Fruit fly (Drosophila melanogaster) ovary, adult (tissue): ENCODE measurements around the gene Tsf1.

Experiments
- CG17801 ChIP-seq: fragments of 200-800 bp; optimal IDR thresholded peaks from 2 replicates; lab custom pipeline; 2019; ENCODE audit warnings: missing biosample characterization, mild to moderate bottlenecking, missing genetic modification characterization, moderate library complexity; ENCODE audit not compliant: partially characterized antibody

The Tsf1 gene

DNA sequence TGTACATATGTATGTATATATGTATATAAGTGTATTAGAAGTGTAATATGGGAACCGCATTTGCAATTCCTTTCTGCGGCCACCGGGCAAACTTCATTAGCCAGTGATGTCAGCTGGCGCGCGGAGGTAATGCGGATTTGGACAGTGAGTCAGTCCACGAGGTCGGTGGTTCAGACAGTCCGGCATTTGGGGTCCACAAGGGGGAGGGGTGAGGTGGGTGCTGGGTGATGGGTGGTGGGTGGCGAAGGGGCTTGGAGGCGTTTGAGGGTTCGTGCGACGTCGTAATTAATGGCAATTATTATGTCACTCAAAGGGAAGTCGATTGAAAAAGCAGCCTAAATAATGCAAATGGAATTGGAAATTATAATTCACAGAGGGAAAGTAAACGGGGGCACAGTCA is 17.1 kb upstream of the Tsf1 start:
- TF ChIP-seq CG17801 (GFP tag; lab: Kevin White, UChicago) = no peak

- TF ChIP-seq CG17801 (GFP tag; lab: Kevin White, UChicago) = peak; percentile 79
These were observed 15.8 kb upstream of the Tsf1 start for dm6 chrX:18370775-18371735.

dm6 chrX:18374421-18374935 is 12.4 kb upstream of the Tsf1 start:
- TF ChIP-seq CG17801 (GFP tag; lab: Kevin White, UChicago) = no peak

DNA sequence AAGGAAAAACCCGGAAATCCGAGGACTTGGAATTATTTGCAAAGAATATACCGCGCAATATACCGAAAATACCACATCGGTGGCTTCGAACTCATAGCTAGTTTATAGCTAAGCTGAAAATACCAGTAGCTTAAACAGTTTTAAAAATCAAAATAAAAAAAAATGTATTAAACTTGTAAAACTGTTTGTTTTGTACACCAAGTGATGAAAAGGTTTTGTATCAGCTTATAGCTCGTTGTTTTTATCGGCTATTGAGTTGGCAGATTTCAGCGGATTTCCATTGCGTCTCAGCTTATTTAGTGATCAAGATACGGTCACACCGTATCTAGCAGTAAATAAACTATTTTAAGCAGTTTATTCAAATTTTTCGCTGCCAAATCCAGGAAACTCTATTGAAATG is 7.1 kb upstream of the Tsf1 start, which contains the start of the genes por and CG6179:
por (minus strand) TSS at position 64 of the 400 bp plus-strand sequence.
CG6179 (plus strand) TSS at position 292 of the 400 bp plus-strand sequence.
- TF ChIP-seq CG17801 (GFP tag; lab: Kevin White, UChicago) = no peak

DNA sequence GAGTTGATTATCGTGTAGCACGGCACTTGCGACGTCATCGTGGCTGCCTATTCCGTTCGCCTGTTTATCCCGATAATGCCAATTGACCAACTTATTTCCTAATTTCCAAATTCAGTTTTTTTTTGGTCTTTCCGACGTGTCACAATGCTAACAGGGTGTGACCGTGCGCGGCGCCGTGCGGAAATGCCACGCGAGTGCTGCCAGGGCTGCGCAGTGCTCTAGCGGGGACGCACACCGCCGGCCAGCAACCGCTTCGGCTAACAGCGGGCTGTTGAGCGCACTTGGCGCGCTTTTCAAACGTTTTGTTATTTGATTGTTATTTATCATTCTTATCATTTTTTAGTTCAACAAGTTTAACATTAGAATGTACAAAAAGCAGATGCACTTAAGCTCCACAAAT is 1.8 kb upstream of the Tsf1 start, which contains the start of gene betaCOP:
betaCOP (minus strand) TSS at position 187 of the 400 bp plus-strand sequence.
- no peak for TF ChIP-seq CG17801 (GFP tag; lab: Kevin White, UChicago)

dm6 chrX:18385801-18386200 is 1.1 kb upstream of the Tsf1 start:
- no peak for TF ChIP-seq CG17801 (GFP tag; lab: Kevin White, UChicago)

- TF ChIP-seq CG17801 (GFP tag; lab: Kevin White, UChicago) = no peak
These were observed 8.3 kb downstream of the Tsf1 start for dm6 chrX:18395157-18395556.

DNA sequence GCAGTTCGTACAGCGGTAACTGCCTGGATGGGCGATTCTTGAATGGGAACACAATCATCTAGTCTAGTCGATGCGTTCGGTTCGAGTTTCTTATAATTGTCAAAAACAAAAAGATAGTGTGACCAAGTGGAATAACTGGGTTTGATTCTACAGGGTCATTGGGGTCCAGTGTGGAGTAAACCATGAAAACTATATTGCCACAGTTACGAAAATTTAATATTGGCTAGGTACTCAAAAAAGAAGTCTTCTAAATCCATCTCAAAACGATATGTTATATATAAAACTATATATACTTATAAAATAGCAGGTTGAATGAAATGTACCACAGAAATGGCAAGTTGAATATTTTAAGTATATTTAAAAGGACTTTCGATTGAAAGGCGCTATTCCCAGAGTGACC is 13.1 kb downstream of the Tsf1 start, which contains the start of gene CG34328:
CG34328 (minus strand) TSS at position 101 of the 400 bp plus-strand sequence.
- no peak for TF ChIP-seq CG17801 (GFP tag; lab: Kevin White, UChicago)

DNA sequence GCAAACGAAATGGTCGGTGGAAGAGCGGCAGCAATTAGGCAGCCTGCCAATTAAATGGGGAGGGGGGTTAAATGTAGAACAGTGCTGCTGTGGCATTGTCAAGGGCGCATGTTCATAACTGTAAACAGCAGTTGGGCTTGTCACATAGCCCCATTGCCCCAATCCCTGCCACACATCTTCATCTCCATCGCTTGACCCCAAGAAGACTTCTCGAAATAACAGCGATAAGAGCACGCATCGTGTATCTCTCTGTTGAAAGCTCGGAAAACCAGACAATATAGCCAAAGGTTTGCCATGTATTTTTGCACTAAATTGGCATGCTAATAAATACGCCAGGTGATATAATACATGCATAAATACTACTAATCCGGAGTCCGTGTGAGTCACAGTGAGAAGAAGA is 15.7 kb downstream of the Tsf1 start:
- TF ChIP-seq CG17801 (GFP tag; lab: Kevin White, UChicago) = no peak

DNA sequence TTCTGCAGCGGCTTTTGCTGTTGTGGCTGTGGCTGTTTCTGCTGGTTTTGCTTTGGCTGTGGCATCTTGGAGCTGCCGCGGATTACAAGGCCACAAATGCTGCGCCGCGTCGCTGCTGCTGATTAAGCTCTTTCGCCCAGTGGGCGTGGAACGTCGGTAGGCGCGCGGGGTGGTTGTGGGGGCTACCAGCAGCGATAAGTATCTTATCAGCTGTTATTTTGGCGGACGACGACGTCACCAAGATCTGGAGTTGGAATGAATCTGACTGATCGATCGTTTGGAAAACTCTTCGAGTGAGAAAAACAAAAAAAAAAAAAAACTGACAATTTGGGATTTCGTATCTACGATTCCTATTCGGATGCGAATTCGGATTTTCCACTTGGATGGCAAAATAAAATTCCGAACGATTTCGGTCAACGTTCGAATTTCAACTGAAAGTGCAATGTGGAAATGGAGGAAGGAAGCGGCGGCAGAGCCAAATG is 17.3 kb downstream of the Tsf1 start:
- TF ChIP-seq CG17801 (GFP tag; lab: Kevin White, UChicago) = no peak

dm6 chrX:18404632-18405238 is 17.9 kb downstream of the Tsf1 start:
- no peak for TF ChIP-seq CG17801 (GFP tag; lab: Kevin White, UChicago)

dm6 chrX:18405567-18406059 is 18.7 kb downstream of the Tsf1 start:
- TF ChIP-seq CG17801 (GFP tag; lab: Kevin White, UChicago) = no peak

- no peak for TF ChIP-seq CG17801 (GFP tag; lab: Kevin White, UChicago)
These were observed 19.9 kb downstream of the Tsf1 start for dm6 chrX:18406593-18407393.

DNA sequence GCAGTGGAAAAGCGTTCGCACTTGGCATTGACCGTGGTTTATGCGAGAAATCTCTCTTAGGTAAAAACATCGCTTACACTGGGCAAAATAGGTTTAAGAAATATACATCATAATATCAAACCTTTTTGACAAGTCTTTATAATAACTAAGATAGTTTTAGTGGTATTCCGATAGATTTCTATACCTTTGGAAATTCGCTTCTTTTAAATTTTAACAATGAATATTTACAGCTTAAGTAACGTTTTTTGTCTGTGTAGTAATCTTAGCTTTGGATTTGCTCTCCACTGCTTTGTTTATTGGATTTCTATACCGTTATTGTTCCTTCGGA is 20.5 kb downstream of the Tsf1 start:
- TF ChIP-seq CG17801 (GFP tag; lab: Kevin White, UChicago) = peak; percentile 47
